Fruit fly (Drosophila melanogaster): Measurements from ENCODE around the gene CG7600.

DNA sequence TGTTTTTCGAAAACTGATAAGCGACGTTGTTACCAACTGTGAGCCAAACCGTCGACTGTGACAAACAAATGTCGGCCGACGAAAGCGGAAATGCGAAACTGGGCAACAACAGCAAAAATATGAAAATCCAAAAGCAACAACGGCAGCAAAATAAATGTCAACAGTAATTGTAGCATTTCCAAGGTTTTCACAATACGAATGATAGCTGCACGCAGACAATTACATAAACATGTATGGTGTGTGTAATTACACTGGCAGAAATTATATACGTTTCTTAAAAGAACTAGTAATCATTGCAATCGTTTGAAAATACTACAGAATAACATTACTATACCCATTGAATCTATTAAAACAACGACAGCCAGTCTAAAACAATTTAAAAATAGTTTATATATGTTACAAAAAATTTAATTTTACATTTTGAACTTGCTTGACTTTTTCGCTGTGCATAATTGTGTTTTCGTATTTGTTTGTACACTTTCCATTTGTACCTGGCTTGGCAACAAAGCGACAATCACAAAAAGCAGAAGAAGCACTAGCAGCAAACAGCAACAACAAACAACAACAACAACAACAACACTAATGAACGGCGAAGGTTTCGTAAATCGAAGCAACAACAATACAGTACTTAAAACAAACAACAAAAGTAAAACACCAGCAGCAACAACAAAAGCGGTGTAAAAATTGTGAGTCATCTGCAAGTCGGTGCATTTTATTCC lies 50.3 kb downstream of the CG7600 start:
- TF ChIP-seq gl (tag; optimal IDR thresholded peaks at IDR 0.05) (no peak), EcR (GFP tag; optimal IDR thresholded peaks at IDR 0.05) (no peak), CG8159 (tag; optimal IDR thresholded peaks at IDR 0.05) (peak; percentile 65)

Data from whole organism, pupa.